Worm (Caenorhabditis elegans) whole organism, early embryonic: ENCODE measurements around the gene T23F6.5.

ENCODE experiments used
- aly-1 ChIP-seq: sonication (generic microtip); optimal IDR thresholded peaks from 2 replicates; lab custom pipeline; 2016; ENCODE audit warnings: missing genetic modification characterization, missing compliant biosample characterization
- ama-1 ChIP-seq: fragments of 150-350 bp; optimal IDR thresholded peaks from 2 replicates; lab custom pipeline; 2014
- ceh-36 ChIP-seq: sonication (generic microtip); optimal IDR thresholded peaks from 2 replicates; lab custom pipeline; 2016; ENCODE audit warnings: missing genetic modification characterization, inconsistent platforms, missing compliant biosample characterization

DNA sequence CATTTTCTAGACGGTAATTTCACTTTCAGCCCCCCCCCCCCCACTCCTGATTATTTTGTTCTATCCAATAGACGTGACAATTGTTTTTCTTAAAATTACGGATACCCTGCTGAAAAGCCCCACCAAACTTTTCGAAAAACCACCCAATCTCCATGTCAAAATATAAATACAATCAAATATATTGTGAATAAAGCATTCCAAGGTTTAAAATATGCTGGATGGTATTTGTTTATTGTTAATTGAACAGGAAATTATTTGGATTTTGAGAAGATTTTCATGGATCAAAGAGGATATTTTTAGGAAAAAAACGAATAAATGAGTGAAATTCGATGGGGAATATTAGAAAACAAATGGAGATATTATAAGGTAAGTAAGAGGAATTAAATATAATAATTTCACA is 37.5 kb downstream of the T23F6.5 start, which contains the start of gene C27D8.4:
- TF ChIP-seq ama-1 (lab: Kevin White, UChicago) (no peak), ceh-36 (tag; lab: Kevin White, UChicago) (no peak), aly-1 (tag; lab: Kevin White, UChicago) (no peak)
